Worm (Caenorhabditis elegans) whole organism, L3 larva: ENCODE data around the gene Y41E3.19.

Source experiments
- ama-1 ChIP-seq: fragments of 150-350 bp; optimal IDR thresholded peaks from 2 replicates; lab custom pipeline; 2018
- elt-2 ChIP-seq: sonication (generic microtip); optimal IDR thresholded peaks from 2 replicates; lab custom pipeline; 2016; ENCODE audit warnings: missing genetic modification reagents, mild to moderate bottlenecking, missing genetic modification characterization, missing compliant biosample characterization
- fos-1 ChIP-seq: fragments of 150-350 bp; optimal IDR thresholded peaks from 2 replicates; lab custom pipeline; 2014; ENCODE audit warnings: missing biosample characterization, missing genetic modification characterization
- nhr-237 ChIP-seq: fragments of 150-350 bp; optimal IDR thresholded peaks from 2 replicates; lab custom pipeline; 2014; ENCODE audit warnings: missing biosample characterization, missing genetic modification characterization
- nhr-25 ChIP-seq: sonication (generic microtip); optimal IDR thresholded peaks from 2 replicates; lab custom pipeline; 2017; ENCODE audit warnings: missing biosample characterization, missing genetic modification characterization
- nhr-67 ChIP-seq: fragments of 150-350 bp; optimal IDR thresholded peaks from 2 replicates; lab custom pipeline; 2014; ENCODE audit warnings: missing biosample characterization, missing genetic modification characterization
- nhr-76 ChIP-seq: fragments of 150-350 bp; sonication (generic microtip); optimal IDR thresholded peaks from 5 replicates; lab custom pipeline; 2014; ENCODE audit warnings: missing biosample characterization, missing genetic modification characterization
- nhr-77 ChIP-seq: fragments of 150-350 bp; optimal IDR thresholded peaks from 2 replicates; lab custom pipeline; 2014; ENCODE audit warnings: missing biosample characterization, missing genetic modification characterization
- skn-1 ChIP-seq: fragments of 150-350 bp; optimal IDR thresholded peaks from 2 replicates; lab custom pipeline; 2014; ENCODE audit warnings: missing biosample characterization, missing genetic modification characterization
- snpc-4 ChIP-seq: fragments of 150-350 bp; optimal IDR thresholded peaks from 2 replicates; lab custom pipeline; 2014; ENCODE audit warnings: missing biosample characterization, missing genetic modification characterization
- ztf-11 ChIP-seq: fragments of 150-350 bp; optimal IDR thresholded peaks from 2 replicates; lab custom pipeline; 2014; ENCODE audit warnings: missing biosample characterization, missing genetic modification characterization
- ztf-4 ChIP-seq: fragments of 150-350 bp; optimal IDR thresholded peaks from 2 replicates; lab custom pipeline; 2014; ENCODE audit warnings: missing biosample characterization, missing genetic modification characterization

DNA sequence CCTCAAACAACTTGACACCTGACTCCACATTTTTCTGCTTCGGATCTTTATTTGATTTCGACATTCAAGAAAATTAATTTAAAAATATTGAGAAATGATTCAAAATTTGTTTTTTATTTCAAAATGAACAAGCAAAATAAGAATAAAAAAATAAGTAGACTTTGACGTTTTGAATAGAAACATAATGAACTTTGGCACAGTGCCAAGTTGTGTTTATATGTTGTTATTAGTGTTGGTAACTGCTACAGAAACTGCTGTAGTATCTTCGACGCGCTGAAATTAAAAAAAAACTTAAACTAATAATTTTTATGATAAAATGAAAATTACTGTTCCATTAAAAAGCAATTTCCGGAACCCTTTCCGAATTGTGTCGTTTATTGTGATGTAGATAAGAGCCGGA lies 9.7 kb downstream of the Y41E3.19 start, which contains the start of gene Y41E3.18:
- TF ChIP-seq ztf-11 (tag; lab: Kevin White, UChicago), result no peak
- TF ChIP-seq nhr-237 (tag; lab: Kevin White, UChicago), result no peak
- no peak for TF ChIP-seq skn-1
- no peak for TF ChIP-seq nhr-25 (tag; lab: Kevin White, UChicago)
- no peak for TF ChIP-seq ama-1 (lab: Kevin White, UChicago)
- no peak for TF ChIP-seq snpc-4
- TF ChIP-seq nhr-67, result no peak
- no peak for TF ChIP-seq nhr-77 (tag; lab: Kevin White, UChicago)
- no peak for TF ChIP-seq elt-2 (tag; lab: Kevin White, UChicago)
- TF ChIP-seq ztf-4, result no peak
- TF ChIP-seq nhr-76 (tag; lab: Kevin White, UChicago), result no peak
- no peak for TF ChIP-seq fos-1 (tag; lab: Kevin White, UChicago)
